Fruit fly (Drosophila melanogaster): ENCODE results near the gene Hecw.

The Hecw gene

dm6 chrX:9663666-9664065 lies 54.9 kb downstream of the Hecw start:
- no peak for TF ChIP-seq CG11617 (GFP tag; optimal IDR thresholded peaks at IDR 0.05)
- no peak for TF ChIP-seq CG1620 (GFP tag; optimal IDR thresholded peaks at IDR 0.05)
- no peak for TF ChIP-seq Hr96 (GFP tag; optimal IDR thresholded peaks at IDR 0.05)
- TF ChIP-seq cic (GFP tag; optimal IDR thresholded peaks at IDR 0.05), result no peak
- no peak for TF ChIP-seq CG33017 (tag; optimal IDR thresholded peaks at IDR 0.05)
- TF ChIP-seq kay (GFP tag; ENCODE audit: borderline replicate concordance), result no peak
- no peak for TF ChIP-seq bab1 (GFP tag; optimal IDR thresholded peaks at IDR 0.05)
- no peak for TF ChIP-seq CG7101 (tag; optimal IDR thresholded peaks at IDR 0.05)
- TF ChIP-seq toe (GFP tag; optimal IDR thresholded peaks at IDR 0.05), result no peak
- no peak for TF ChIP-seq ovo (GFP tag; optimal IDR thresholded peaks at IDR 0.05)
- no peak for TF ChIP-seq CG14711 (tag; optimal IDR thresholded peaks at IDR 0.05)
- no peak for TF ChIP-seq CG7045 (GFP tag; optimal IDR thresholded peaks at IDR 0.05)
- no peak for TF ChIP-seq Mnt (GFP tag; optimal IDR thresholded peaks at IDR 0.05)
- no peak for TF ChIP-seq tj (GFP tag; optimal IDR thresholded peaks at IDR 0.05)
- no peak for TF ChIP-seq pad (GFP tag; optimal IDR thresholded peaks at IDR 0.05)
- TF ChIP-seq CG5204 (GFP tag; optimal IDR thresholded peaks at IDR 0.05), result no peak
- no peak for TF ChIP-seq Clk (GFP tag; optimal IDR thresholded peaks at IDR 0.05)
- TF ChIP-seq CG12768 (GFP tag; optimal IDR thresholded peaks at IDR 0.05), result no peak

dm6 chrX:9664426-9664825 lies 55.7 kb downstream of the Hecw start:
- TF ChIP-seq CG33017 (tag; optimal IDR thresholded peaks at IDR 0.05) (peak; percentile 4), Crg-1 (GFP tag; optimal IDR thresholded peaks at IDR 0.05) (no peak), cic (GFP tag; optimal IDR thresholded peaks at IDR 0.05) (no peak), Clk (GFP tag; optimal IDR thresholded peaks at IDR 0.05) (no peak), CG1620 (GFP tag; optimal IDR thresholded peaks at IDR 0.05) (no peak), CG11617 (GFP tag; optimal IDR thresholded peaks at IDR 0.05) (peak; percentile 38), CG14711 (tag; optimal IDR thresholded peaks at IDR 0.05) (peak; percentile 58), cnc (optimal IDR thresholded peaks at IDR 0.05) (no peak), CG5204 (GFP tag; optimal IDR thresholded peaks at IDR 0.05) (no peak), ovo (GFP tag; optimal IDR thresholded peaks at IDR 0.05) (no peak), kay (GFP tag; ENCODE audit: borderline replicate concordance) (no peak), CG7101 (tag; optimal IDR thresholded peaks at IDR 0.05) (peak; percentile 57), pad (GFP tag; optimal IDR thresholded peaks at IDR 0.05) (no peak), toe (GFP tag; optimal IDR thresholded peaks at IDR 0.05) (no peak), tj (GFP tag; optimal IDR thresholded peaks at IDR 0.05) (peak; percentile 10), CG7045 (GFP tag; optimal IDR thresholded peaks at IDR 0.05) (no peak), bab1 (GFP tag; optimal IDR thresholded peaks at IDR 0.05) (no peak), Hr96 (GFP tag; optimal IDR thresholded peaks at IDR 0.05) (no peak), Mnt (GFP tag; optimal IDR thresholded peaks at IDR 0.05) (no peak), CG12768 (GFP tag; optimal IDR thresholded peaks at IDR 0.05) (no peak)

DNA sequence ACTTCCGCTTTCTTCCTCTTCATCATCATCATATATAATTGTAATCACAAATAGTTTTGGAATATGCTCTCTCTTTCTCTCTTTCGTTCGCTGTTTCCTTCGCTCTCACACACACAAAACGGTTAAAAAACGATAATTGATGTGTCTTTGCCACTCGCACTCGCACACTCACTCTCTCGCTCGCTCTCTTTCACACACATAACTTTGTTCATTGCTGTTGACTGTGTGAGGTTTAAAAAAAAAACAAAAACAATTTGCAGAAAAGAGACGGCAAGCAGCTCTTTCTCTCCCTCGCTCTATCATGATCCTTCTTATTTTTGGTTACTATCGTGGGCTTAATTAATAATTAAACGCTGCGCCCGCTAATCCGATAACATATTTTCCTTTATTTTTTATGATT lies 57.7 kb downstream of the Hecw start:
- TF ChIP-seq CG12768 (GFP tag; optimal IDR thresholded peaks at IDR 0.05) (no peak), kay (GFP tag; ENCODE audit: borderline replicate concordance) (peak; percentile 54)
